Worm (Caenorhabditis elegans): ENCODE measurements around the gene F58F12.2.

DNA sequence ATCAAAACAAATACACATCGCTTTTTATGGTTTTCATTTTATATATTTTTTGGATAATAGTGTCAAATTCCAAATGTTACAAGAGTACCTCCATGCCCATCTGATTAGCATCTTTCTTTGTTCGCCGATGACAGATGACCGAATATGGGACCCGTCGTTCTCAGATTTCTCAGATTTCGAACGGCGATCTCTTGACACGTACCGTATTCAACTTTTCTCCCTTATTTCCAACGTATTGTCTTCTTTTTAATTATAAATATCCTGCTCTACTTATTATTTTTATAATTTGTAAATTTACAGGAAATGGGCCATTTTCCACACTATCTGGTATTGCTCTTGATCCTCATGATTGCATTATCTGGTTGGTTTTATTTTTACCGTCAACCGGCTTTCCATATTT lies 10.6 kb upstream of the F58F12.2 start, which contains the start of gene zig-10:
- no peak for TF ChIP-seq pqm-1 (tag; optimal IDR thresholded peaks at IDR 0.05)
- no peak for TF ChIP-seq jun-1 (tag; optimal IDR thresholded peaks at IDR 0.05)
- no peak for TF ChIP-seq lir-3 (tag; optimal IDR thresholded peaks at IDR 0.05; ENCODE audit: poor library complexity)
- no peak for TF ChIP-seq nhr-11 (tag; optimal IDR thresholded peaks at IDR 0.05)
- no peak for TF ChIP-seq ama-1 (optimal IDR thresholded peaks at IDR 0.05)
- no peak for TF ChIP-seq hlh-4 (tag; optimal IDR thresholded peaks at IDR 0.05)
- TF ChIP-seq aha-1 (tag; optimal IDR thresholded peaks at IDR 0.05): no peak
- TF ChIP-seq ceh-82 (tag; optimal IDR thresholded peaks at IDR 0.05): no peak
- no peak for TF ChIP-seq C34B4.2 (tag; optimal IDR thresholded peaks at IDR 0.05)
- no peak for TF ChIP-seq nhr-77 (tag; optimal IDR thresholded peaks at IDR 0.05)
